Fruit fly (Drosophila melanogaster) whole organism, prepupa: ENCODE results near the gene awd.

Experiments used
- Blimp-1 ChIP-seq: fragments of 200-800 bp; sonication (Bioruptor generic); optimal IDR thresholded peaks from 3 replicates; lab custom pipeline; 2017; ENCODE audit warnings: missing biosample characterization, missing genetic modification characterization, mild to moderate bottlenecking, moderate library complexity, missing genetic modification reagents
- CG10631 ChIP-seq: fragments of 200-800 bp; sonication (Bioruptor generic); optimal IDR thresholded peaks from 2 replicates; lab custom pipeline; 2016; ENCODE audit warnings: missing biosample characterization, missing genetic modification characterization
- CG10669 ChIP-seq: fragments of 200-800 bp; sonication (Bioruptor generic); optimal IDR thresholded peaks from 3 replicates; lab custom pipeline; 2018; ENCODE audit warnings: missing biosample characterization, mild to moderate bottlenecking, missing genetic modification characterization, moderate library complexity
- CG11294 ChIP-seq: fragments of 200-800 bp; sonication (Bioruptor generic); IDR thresholded peaks from 2 replicates; pipeline ENCODE4 v1.3.6; 2022; ENCODE audit warnings: missing biosample characterization, missing genetic modification characterization
- CG11762 ChIP-seq: fragments of 200-800 bp; sonication (Bioruptor generic); optimal IDR thresholded peaks from 3 replicates; lab custom pipeline; 2016; ENCODE audit warnings: missing biosample characterization, missing genetic modification characterization; ENCODE audit not compliant: insufficient read depth
- CG11902 ChIP-seq: fragments of 200-800 bp; sonication (Bioruptor generic); optimal IDR thresholded peaks from 3 replicates; lab custom pipeline; 2016; ENCODE audit warnings: missing biosample characterization, missing genetic modification characterization
- CG1621 ChIP-seq: fragments of 200-800 bp; sonication (Bioruptor generic); optimal IDR thresholded peaks from 3 replicates; lab custom pipeline; 2018; ENCODE audit warnings: missing biosample characterization, mild to moderate bottlenecking, missing genetic modification characterization
- CG16779 ChIP-seq: fragments of 200-800 bp; sonication (Bioruptor generic); optimal IDR thresholded peaks from 3 replicates; lab custom pipeline; 2017; ENCODE audit warnings: missing biosample characterization, mild to moderate bottlenecking, missing genetic modification characterization
- CG3032 ChIP-seq: fragments of 200-800 bp; optimal IDR thresholded peaks from 2 replicates; lab custom pipeline; 2019; ENCODE audit warnings: missing biosample characterization, mild to moderate bottlenecking, missing genetic modification characterization, moderate library complexity
- CG31627 ChIP-seq: fragments of 200-800 bp; sonication (Bioruptor generic); optimal IDR thresholded peaks from 3 replicates; lab custom pipeline; 2016; ENCODE audit warnings: missing biosample characterization, missing genetic modification characterization
- CG32006 ChIP-seq: fragments of 200-800 bp; sonication (Bioruptor generic); optimal IDR thresholded peaks from 3 replicates; lab custom pipeline; 2017; ENCODE audit warnings: missing biosample characterization, mild to moderate bottlenecking, missing genetic modification characterization
- CG34406 ChIP-seq: fragments of 200-800 bp; sonication (Bioruptor generic); optimal IDR thresholded peaks from 3 replicates; lab custom pipeline; 2016; ENCODE audit warnings: missing biosample characterization, missing genetic modification characterization
- CG3919 ChIP-seq: fragments of 200-800 bp; sonication (Bioruptor generic); optimal IDR thresholded peaks from 3 replicates; lab custom pipeline; 2016; ENCODE audit warnings: missing biosample characterization, missing genetic modification characterization
- CG4318 ChIP-seq: fragments of 200-800 bp; sonication (Bioruptor generic); optimal IDR thresholded peaks from 3 replicates; lab custom pipeline; 2017; ENCODE audit warnings: missing biosample characterization, mild to moderate bottlenecking, missing genetic modification characterization
- CG6163 ChIP-seq: fragments of 200-800 bp; sonication (Bioruptor generic); IDR thresholded peaks from 3 replicates; pipeline ENCODE4 v1.3.6; 2022; ENCODE audit warnings: missing biosample characterization, missing genetic modification characterization
- CG6276 ChIP-seq: fragments of 200-800 bp; sonication (Bioruptor generic); optimal IDR thresholded peaks from 2 replicates; lab custom pipeline; 2017; ENCODE audit warnings: missing biosample characterization, mild to moderate bottlenecking, missing genetic modification characterization
- CG6792 ChIP-seq: fragments of 200-800 bp; sonication (Bioruptor generic); optimal IDR thresholded peaks from 3 replicates; lab custom pipeline; 2016; ENCODE audit warnings: missing biosample characterization, missing genetic modification characterization
- CG6808 ChIP-seq: fragments of 200-800 bp; sonication (Bioruptor generic); optimal IDR thresholded peaks from 3 replicates; lab custom pipeline; 2017; ENCODE audit warnings: missing biosample characterization, missing genetic modification characterization, mild to moderate bottlenecking, moderate library complexity, missing genetic modification reagents
- CG6854 ChIP-seq: fragments of 200-800 bp; sonication (Bioruptor generic); optimal IDR thresholded peaks from 2 replicates; lab custom pipeline; 2017; ENCODE audit warnings: missing biosample characterization, mild to moderate bottlenecking, missing genetic modification characterization
- CG7368 ChIP-seq: fragments of 200-800 bp; sonication (Bioruptor generic); optimal IDR thresholded peaks from 3 replicates; lab custom pipeline; 2016; ENCODE audit warnings: missing biosample characterization, missing genetic modification characterization
- CG8119 ChIP-seq: fragments of 200-800 bp; sonication (Bioruptor generic); IDR thresholded peaks from 3 replicates; pipeline ENCODE4 v1.3.6; 2022; ENCODE audit warnings: missing biosample characterization, missing genetic modification characterization
- CG8319 ChIP-seq: fragments of 200-800 bp; sonication (Bioruptor generic); optimal IDR thresholded peaks from 3 replicates; lab custom pipeline; 2016; ENCODE audit warnings: missing biosample characterization, missing genetic modification characterization
- CG8632 ChIP-seq: fragments of 200-800 bp; sonication (Bioruptor generic); optimal IDR thresholded peaks from 3 replicates; lab custom pipeline; 2016; ENCODE audit warnings: missing biosample characterization, missing genetic modification characterization
- Eip75B ChIP-seq: fragments of 200-800 bp; sonication (Bioruptor generic); optimal IDR thresholded peaks from 3 replicates; lab custom pipeline; 2016; ENCODE audit warnings: missing biosample characterization, missing genetic modification characterization
- Eip78C ChIP-seq: fragments of 200-800 bp; sonication (Bioruptor generic); peaks from one replicate; lab custom pipeline; 2016; ENCODE audit warnings: missing biosample characterization, missing genetic modification characterization
- Eip93F ChIP-seq: fragments of 200-800 bp; sonication (Bioruptor generic); optimal IDR thresholded peaks from 2 replicates; lab custom pipeline; 2016; ENCODE audit warnings: missing biosample characterization, mild to moderate bottlenecking, missing genetic modification characterization
- Ets21C ChIP-seq: fragments of 200-800 bp; sonication (Bioruptor generic); optimal IDR thresholded peaks from 3 replicates; lab custom pipeline; 2016; ENCODE audit warnings: missing biosample characterization, missing genetic modification characterization
- Ets96B ChIP-seq: fragments of 200-800 bp; optimal IDR thresholded peaks from 2 replicates; lab custom pipeline; 2019; ENCODE audit warnings: missing biosample characterization, mild to moderate bottlenecking, missing genetic modification characterization, moderate library complexity
- Gug ChIP-seq: fragments of 200-800 bp; sonication (Bioruptor generic); IDR thresholded peaks from 2 replicates; pipeline ENCODE4 v1.3.6; 2022; ENCODE audit warnings: missing biosample characterization, missing genetic modification characterization
- Hr38 ChIP-seq: sonication (Bioruptor generic); optimal IDR thresholded peaks from 2 replicates; lab custom pipeline; 2016; ENCODE audit warnings: missing biosample characterization, missing genetic modification characterization
- Hr39 ChIP-seq: fragments of 200-800 bp; sonication (Bioruptor generic); optimal IDR thresholded peaks from 2 replicates; lab custom pipeline; 2016; ENCODE audit warnings: missing biosample characterization, missing genetic modification characterization
- Hr4 ChIP-seq: fragments of 200-800 bp; sonication (Bioruptor generic); optimal IDR thresholded peaks from 3 replicates; lab custom pipeline; 2016; ENCODE audit warnings: missing biosample characterization, missing genetic modification characterization
- Lpt ChIP-seq: fragments of 200-800 bp; sonication (Bioruptor generic); optimal IDR thresholded peaks from 3 replicates; lab custom pipeline; 2016; ENCODE audit warnings: missing biosample characterization, missing genetic modification characterization
- Met ChIP-seq: fragments of 200-800 bp; sonication (Bioruptor generic); optimal IDR thresholded peaks from 3 replicates; lab custom pipeline; 2016; ENCODE audit warnings: missing biosample characterization, missing genetic modification characterization
- OdsH ChIP-seq: fragments of 200-800 bp; sonication (Bioruptor generic); optimal IDR thresholded peaks from 3 replicates; lab custom pipeline; 2016; ENCODE audit warnings: missing biosample characterization, missing genetic modification characterization
- Smox ChIP-seq: fragments of 200-800 bp; sonication (Bioruptor generic); optimal IDR thresholded peaks from 3 replicates; lab custom pipeline; 2016; ENCODE audit warnings: missing biosample characterization, missing genetic modification characterization
- Sox15 ChIP-seq: fragments of 200-800 bp; sonication (Bioruptor generic); optimal IDR thresholded peaks from 3 replicates; lab custom pipeline; 2016; ENCODE audit warnings: missing biosample characterization, missing genetic modification characterization
- achi ChIP-seq: fragments of 200-800 bp; sonication (Bioruptor generic); optimal IDR thresholded peaks from 3 replicates; lab custom pipeline; 2016; ENCODE audit warnings: missing biosample characterization, missing genetic modification characterization
- acj6 ChIP-seq: fragments of 200-800 bp; sonication (Bioruptor generic); optimal IDR thresholded peaks from 3 replicates; lab custom pipeline; 2016; ENCODE audit warnings: missing biosample characterization, missing genetic modification characterization
- cyc ChIP-seq: fragments of 200-800 bp; sonication (Bioruptor generic); optimal IDR thresholded peaks from 3 replicates; lab custom pipeline; 2016; ENCODE audit warnings: missing biosample characterization, missing genetic modification characterization
- dac ChIP-seq: fragments of 200-800 bp; sonication (Bioruptor generic); optimal IDR thresholded peaks from 2 replicates; lab custom pipeline; 2017; ENCODE audit warnings: missing biosample characterization, mild to moderate bottlenecking, missing genetic modification characterization
- dsx ChIP-seq: fragments of 200-800 bp; optimal IDR thresholded peaks from 3 replicates; lab custom pipeline; 2019; ENCODE audit warnings: missing biosample characterization, mild to moderate bottlenecking, missing genetic modification characterization, moderate library complexity; ENCODE audit not compliant: poor library complexity, severe bottlenecking
- eg ChIP-seq: fragments of 200-800 bp; sonication (Bioruptor generic); IDR thresholded peaks from 3 replicates; pipeline ENCODE4 v1.3.6; 2022; ENCODE audit warnings: missing biosample characterization, missing genetic modification characterization
- fd59A ChIP-seq: fragments of 200-800 bp; sonication (Bioruptor generic); optimal IDR thresholded peaks from 2 replicates; lab custom pipeline; 2017; ENCODE audit warnings: missing biosample characterization, mild to moderate bottlenecking, missing genetic modification characterization, missing genetic modification reagents
- fd85E ChIP-seq: fragments of 200-800 bp; sonication (Bioruptor generic); optimal IDR thresholded peaks from 3 replicates; lab custom pipeline; 2016; ENCODE audit warnings: missing biosample characterization, missing genetic modification characterization
- lz ChIP-seq: fragments of 200-800 bp; sonication (Bioruptor generic); optimal IDR thresholded peaks from 3 replicates; lab custom pipeline; 2016; ENCODE audit warnings: missing biosample characterization, missing genetic modification characterization
- net ChIP-seq: fragments of 200-800 bp; sonication (Bioruptor generic); optimal IDR thresholded peaks from 3 replicates; lab custom pipeline; 2016; ENCODE audit warnings: missing biosample characterization, missing genetic modification characterization
- pdm3 ChIP-seq: fragments of 200-800 bp; sonication (Bioruptor generic); optimal IDR thresholded peaks from 3 replicates; lab custom pipeline; 2016; ENCODE audit warnings: missing biosample characterization, missing genetic modification characterization
- salr ChIP-seq, 2 experiments: fragments of 200-800 bp; sonication (Bioruptor generic); optimal IDR thresholded peaks; 3 replicates each; lab custom pipeline; 2016 to 2018; ENCODE audit warnings: missing biosample characterization in 2 of 2, missing genetic modification characterization in 2 of 2, mild to moderate bottlenecking in 1 of 2
- spab ChIP-seq: fragments of 200-800 bp; sonication (Bioruptor generic); optimal IDR thresholded peaks from 2 replicates; lab custom pipeline; 2017; ENCODE audit warnings: missing biosample characterization, mild to moderate bottlenecking, missing genetic modification characterization, missing genetic modification reagents
- svp ChIP-seq: fragments of 200-800 bp; sonication (Bioruptor generic); peaks from one replicate; lab custom pipeline; 2016; ENCODE audit warnings: missing biosample characterization, missing genetic modification characterization
- topi ChIP-seq: fragments of 200-800 bp; sonication (Bioruptor generic); optimal IDR thresholded peaks from 3 replicates; lab custom pipeline; 2016; ENCODE audit warnings: missing biosample characterization, missing genetic modification characterization
- vri ChIP-seq: fragments of 200-800 bp; sonication (Bioruptor generic); optimal IDR thresholded peaks from 3 replicates; lab custom pipeline; 2016; ENCODE audit warnings: missing biosample characterization, mild to moderate bottlenecking, missing genetic modification characterization

The awd gene

dm6 chr3R:31762672-31763071 is 16.8 kb upstream of the awd start:
- TF ChIP-seq Ets21C (GFP tag; lab: Kevin White, UChicago): no peak
- peak; percentile 46 for TF ChIP-seq fd59A
- peak; percentile 57 for TF ChIP-seq Sox15 (GFP tag; lab: Kevin White, UChicago)
- peak; percentile 72 for TF ChIP-seq CG6792 (GFP tag; lab: Kevin White, UChicago)
- TF ChIP-seq Blimp-1 (GFP tag; lab: Kevin White, UChicago): no peak
- TF ChIP-seq acj6 (GFP tag; lab: Kevin White, UChicago): peak; percentile 68
- TF ChIP-seq CG6854 (GFP tag; lab: Kevin White, UChicago): no peak
- peak; percentile 67 for TF ChIP-seq net (GFP tag; lab: Kevin White, UChicago)
- peak; percentile 28 for TF ChIP-seq topi (GFP tag; lab: Kevin White, UChicago)
- peak; percentile 68 for TF ChIP-seq CG11762 (GFP tag; lab: Kevin White, UChicago)
- TF ChIP-seq Hr4: peak; percentile 84
- no peak for TF ChIP-seq lz
- no peak for TF ChIP-seq cyc (GFP tag; lab: Kevin White, UChicago)
- peak; percentile 68 for TF ChIP-seq pdm3 (GFP tag; lab: Kevin White, UChicago)
- TF ChIP-seq Eip75B: peak; percentile 59
- peak; percentile 31 for TF ChIP-seq CG8319 (GFP tag; lab: Kevin White, UChicago)
- peak; percentile 78 for TF ChIP-seq achi (GFP tag; lab: Kevin White, UChicago)
- TF ChIP-seq CG34406 (GFP tag; lab: Kevin White, UChicago): peak; percentile 60
- TF ChIP-seq Ets96B (tag; lab: Kevin White, UChicago): peak; percentile 81
- peak; percentile 75 for TF ChIP-seq OdsH
- no peak for TF ChIP-seq Met (GFP tag; lab: Kevin White, UChicago)
- TF ChIP-seq CG11294 (GFP tag; lab: Robert Waterston, UW): peak; percentile 13; the same call in 1 of the 2 replicates
- TF ChIP-seq CG31627 (GFP tag; lab: Kevin White, UChicago): no peak
- peak in 1 of 2 experiments; percentile 15 for TF ChIP-seq salr (GFP tag; optimal IDR thresholded peaks at IDR 0.05; lab: Kevin White, UChicago)
- no peak for TF ChIP-seq fd85E (GFP tag; lab: Kevin White, UChicago)
- peak; percentile 74 for TF ChIP-seq eg (GFP tag; lab: Robert Waterston, UW)
- peak; percentile 68 for TF ChIP-seq CG10631 (GFP tag; lab: Kevin White, UChicago)
- TF ChIP-seq Eip93F (GFP tag; lab: Kevin White, UChicago): no peak
- peak; percentile 62 for TF ChIP-seq Gug
- peak; percentile 71 for TF ChIP-seq CG8632 (GFP tag; lab: Kevin White, UChicago)
- TF ChIP-seq CG6163: peak; percentile 80; the same call in 2 of the 3 replicates
- TF ChIP-seq CG6808 (GFP tag; lab: Kevin White, UChicago): peak; percentile 57
- peak; percentile 62 for TF ChIP-seq CG1621 (tag; lab: Kevin White, UChicago)
- TF ChIP-seq CG3032: peak; percentile 69
- TF ChIP-seq dsx (GFP tag; lab: Kevin White, UChicago): no peak
- TF ChIP-seq CG4318: peak; percentile 45
- peak; percentile 69 for TF ChIP-seq svp
- peak; percentile 79 for TF ChIP-seq CG3919
- TF ChIP-seq CG16779 (tag; lab: Kevin White, UChicago): peak; percentile 31
- TF ChIP-seq Eip78C: peak; percentile 95
- no peak for TF ChIP-seq Hr39 (GFP tag; lab: Kevin White, UChicago)
- TF ChIP-seq CG32006 (GFP tag; lab: Kevin White, UChicago): peak; percentile 81
- TF ChIP-seq CG7368 (GFP tag; lab: Kevin White, UChicago): peak; percentile 54
- peak; percentile 17 for TF ChIP-seq Smox
- TF ChIP-seq Hr38: no peak
- peak; percentile 45 for TF ChIP-seq CG11902 (GFP tag; lab: Kevin White, UChicago)
- peak; percentile 43 for TF ChIP-seq CG6276
- no peak for TF ChIP-seq vri (GFP tag; lab: Kevin White, UChicago)
- peak; percentile 58 for TF ChIP-seq spab
- TF ChIP-seq CG8119 (GFP tag; lab: Robert Waterston, UW): peak; percentile 67; the same call in 2 of the 3 replicates
- peak; percentile 73 for TF ChIP-seq CG10669 (GFP tag; lab: Kevin White, UChicago)
- peak; percentile 69 for TF ChIP-seq Lpt (GFP tag; lab: Kevin White, UChicago)
- peak; percentile 35 for TF ChIP-seq dac (GFP tag; lab: Kevin White, UChicago)
